5 fruit fly cellular contexts compared by ENCODE assay signal in genomic region chr3R:9428988-9429387, dm6.
TF ChIP-seq lines count a peak whose summit lies in the region.

No protein-coding gene starts in this region.

- TF ChIP-seq CTCF in whole organism, embryonic (GFP tag; optimal IDR thresholded peaks at IDR 0.05; lab: Kevin White, UChicago): no peak

TF ChIP-seq in whole organism, adult, 20 proteins besides CTCF, POLR2A, EP300 and RAD21 (continues in another document):
- TF ChIP-seq CG1620 (GFP tag; optimal IDR thresholded peaks at IDR 0.05; lab: Kevin White, UChicago) (no peak), CG12768 (GFP tag; optimal IDR thresholded peaks at IDR 0.05; lab: Kevin White, UChicago) (peak; percentile 80), cnc (optimal IDR thresholded peaks at IDR 0.05; lab: Kevin White, UChicago) (no peak), Clk (GFP tag; optimal IDR thresholded peaks at IDR 0.05; lab: Kevin White, UChicago) (peak; percentile 82), bab1 (GFP tag; optimal IDR thresholded peaks at IDR 0.05; lab: Kevin White, UChicago) (no peak), ovo (GFP tag; optimal IDR thresholded peaks at IDR 0.05; lab: Kevin White, UChicago) (no peak), CG33017 (tag; optimal IDR thresholded peaks at IDR 0.05; lab: Kevin White, UChicago) (peak; percentile 85), CG5204 (GFP tag; optimal IDR thresholded peaks at IDR 0.05; lab: Kevin White, UChicago) (no peak), CG11617 (GFP tag; optimal IDR thresholded peaks at IDR 0.05; lab: Kevin White, UChicago) (peak; percentile 43), CG14711 (tag; optimal IDR thresholded peaks at IDR 0.05; lab: Kevin White, UChicago) (peak; percentile 62), CG7045 (GFP tag; optimal IDR thresholded peaks at IDR 0.05; lab: Kevin White, UChicago) (peak; percentile 82), tj (GFP tag; optimal IDR thresholded peaks at IDR 0.05; lab: Kevin White, UChicago) (peak; percentile 27), Hr96 (GFP tag; optimal IDR thresholded peaks at IDR 0.05; lab: Kevin White, UChicago) (peak; percentile 78), Crg-1 (GFP tag; optimal IDR thresholded peaks at IDR 0.05; lab: Kevin White, UChicago) (no peak), cic (GFP tag; optimal IDR thresholded peaks at IDR 0.05; lab: Kevin White, UChicago) (peak; percentile 92), pad (GFP tag; optimal IDR thresholded peaks at IDR 0.05; lab: Kevin White, UChicago) (peak; percentile 48), Mnt (GFP tag; optimal IDR thresholded peaks at IDR 0.05; lab: Kevin White, UChicago) (peak; percentile 69), toe (GFP tag; optimal IDR thresholded peaks at IDR 0.05; lab: Kevin White, UChicago) (no peak)

TF ChIP-seq in whole organism, embryonic, 481 proteins besides CTCF, POLR2A, EP300 and RAD21 (continues in another document):
- TF ChIP-seq bsh (GFP tag; optimal IDR thresholded peaks at IDR 0.05; lab: Kevin White, UChicago) (peak in 1 of 2 experiments; percentile 65), p53 (GFP tag; optimal IDR thresholded peaks at IDR 0.05; lab: Kevin White, UChicago) (no peak), MESR4 (GFP tag; optimal IDR thresholded peaks at IDR 0.05; lab: Kevin White, UChicago) (no peak), CG2199 (GFP tag; IDR thresholded peaks at IDR 0.05; lab: Robert Waterston, UW) (no peak; the same call in 1 of the 3 replicates), Dbx (GFP tag; IDR thresholded peaks at IDR 0.05; lab: Robert Waterston, UW) (peak; percentile 85), trh (GFP tag; optimal IDR thresholded peaks at IDR 0.05; lab: Kevin White, UChicago) (no peak), ap (GFP tag; IDR thresholded peaks at IDR 0.05; lab: Robert Waterston, UW) (no peak), Abd-B (GFP tag; optimal IDR thresholded peaks at IDR 0.05; lab: Kevin White, UChicago) (no peak), row (GFP tag; IDR thresholded peaks at IDR 0.05; lab: Robert Waterston, UW) (peak; percentile 89), CG33213 (GFP tag; optimal IDR thresholded peaks at IDR 0.05; lab: Kevin White, UChicago) (peak; percentile 13), Awh (GFP tag; IDR thresholded peaks at IDR 0.05; lab: Robert Waterston, UW) (0 out of 2 replicates have a peak, but pooled peaks have one; percentile 21), CG3995 (GFP tag; optimal IDR thresholded peaks at IDR 0.05; lab: Kevin White, UChicago) (peak; percentile 53), CG16815 (GFP tag; optimal IDR thresholded peaks at IDR 0.05; lab: Kevin White, UChicago) (peak; percentile 35), CG4820 (GFP tag; optimal IDR thresholded peaks at IDR 0.05; lab: Kevin White, UChicago) (peak; percentile 16), nom (GFP tag; optimal IDR thresholded peaks at IDR 0.05; lab: Kevin White, UChicago) (peak; percentile 4), CG7372 (GFP tag; IDR thresholded peaks at IDR 0.05; lab: Robert Waterston, UW) (peak; percentile 36; the same call in 1 of the 2 replicates), CG4854 (GFP tag; optimal IDR thresholded peaks at IDR 0.05; lab: Kevin White, UChicago) (peak; percentile 36), scrt (GFP tag; optimal IDR thresholded peaks at IDR 0.05; lab: Kevin White, UChicago) (peak; percentile 63)

TF ChIP-seq in whole organism, prepupa, 60 proteins besides CTCF, POLR2A, EP300 and RAD21 (continues in another document):
- TF ChIP-seq fkh (GFP tag; optimal IDR thresholded peaks at IDR 0.05; lab: Kevin White, UChicago): peak; percentile 75
- TF ChIP-seq Ets21C (GFP tag; optimal IDR thresholded peaks at IDR 0.05; lab: Kevin White, UChicago): peak; percentile 2
- TF ChIP-seq topi (GFP tag; optimal IDR thresholded peaks at IDR 0.05; lab: Kevin White, UChicago): peak; percentile 56
- TF ChIP-seq lz (GFP tag; optimal IDR thresholded peaks at IDR 0.05; lab: Kevin White, UChicago): peak; percentile 41
- TF ChIP-seq Blimp-1 (GFP tag; optimal IDR thresholded peaks at IDR 0.05; lab: Kevin White, UChicago): peak; percentile 15
- peak; percentile 9 for TF ChIP-seq CG3919 (GFP tag; optimal IDR thresholded peaks at IDR 0.05; lab: Kevin White, UChicago)
- peak; percentile 27 for TF ChIP-seq CG34406 (GFP tag; optimal IDR thresholded peaks at IDR 0.05; lab: Kevin White, UChicago)
- peak; percentile 63 for TF ChIP-seq Smox (GFP tag; optimal IDR thresholded peaks at IDR 0.05; lab: Kevin White, UChicago)
- peak; percentile 60 for TF ChIP-seq Sox14 (GFP tag; optimal IDR thresholded peaks at IDR 0.05; lab: Kevin White, UChicago)
- TF ChIP-seq CG31627 (GFP tag; optimal IDR thresholded peaks at IDR 0.05; lab: Kevin White, UChicago): peak; percentile 60
- no peak for TF ChIP-seq CG8632 (GFP tag; optimal IDR thresholded peaks at IDR 0.05; lab: Kevin White, UChicago)
- TF ChIP-seq Hr4 (GFP tag; optimal IDR thresholded peaks at IDR 0.05; lab: Kevin White, UChicago): peak; percentile 21
- peak; percentile 90 for TF ChIP-seq Eip93F (GFP tag; optimal IDR thresholded peaks at IDR 0.05; lab: Kevin White, UChicago)
- no peak for TF ChIP-seq CG16779 (tag; optimal IDR thresholded peaks at IDR 0.05; lab: Kevin White, UChicago)
- TF ChIP-seq Lpt (GFP tag; optimal IDR thresholded peaks at IDR 0.05; lab: Kevin White, UChicago): no peak
- TF ChIP-seq svp (GFP tag; lab: Kevin White, UChicago): peak; percentile 89
- peak; percentile 61 for TF ChIP-seq Sox102F (GFP tag; optimal IDR thresholded peaks at IDR 0.05; lab: Kevin White, UChicago)
- no peak for TF ChIP-seq CG6854 (GFP tag; optimal IDR thresholded peaks at IDR 0.05; lab: Kevin White, UChicago)
- peak; percentile 71 for TF ChIP-seq Met (GFP tag; optimal IDR thresholded peaks at IDR 0.05; lab: Kevin White, UChicago)
- peak; percentile 7 for TF ChIP-seq OdsH (GFP tag; optimal IDR thresholded peaks at IDR 0.05; lab: Kevin White, UChicago)

TF ChIP-seq in whole organism, pupa, 21 proteins besides CTCF, POLR2A, EP300 and RAD21:
- no peak for TF ChIP-seq CG10348 (GFP tag; IDR thresholded peaks at IDR 0.05; lab: Robert Waterston, UW)
- TF ChIP-seq D1 (tag; optimal IDR thresholded peaks at IDR 0.05; lab: Kevin White, UChicago): no peak
- no peak for TF ChIP-seq CG12605 (GFP tag; IDR thresholded peaks at IDR 0.05; lab: Robert Waterston, UW)
- TF ChIP-seq CG32121 (GFP tag; IDR thresholded peaks at IDR 0.05; lab: Robert Waterston, UW): no peak
- no peak; the same call in 2 of the 3 replicates for TF ChIP-seq CG4496 (GFP tag; IDR thresholded peaks at IDR 0.05; lab: Robert Waterston, UW)
- TF ChIP-seq Pif1A (GFP tag; optimal IDR thresholded peaks at IDR 0.05; lab: Kevin White, UChicago): peak; percentile 17
- peak; percentile 6 for TF ChIP-seq Pif1B (GFP tag; optimal IDR thresholded peaks at IDR 0.05; lab: Kevin White, UChicago)
- no peak for TF ChIP-seq CG9948 (tag; optimal IDR thresholded peaks at IDR 0.05; lab: Kevin White, UChicago)
- TF ChIP-seq rn (GFP tag; IDR thresholded peaks at IDR 0.05; lab: Robert Waterston, UW): no peak
- TF ChIP-seq CG13204 (GFP tag; optimal IDR thresholded peaks at IDR 0.05; lab: Kevin White, UChicago): no peak
- TF ChIP-seq Ets98B (GFP tag; IDR thresholded peaks at IDR 0.05; lab: Robert Waterston, UW): peak; percentile 32; the same call in 1 of the 2 replicates
- TF ChIP-seq CG8301 (tag; optimal IDR thresholded peaks at IDR 0.05; lab: Kevin White, UChicago): no peak
- peak; percentile 54 for TF ChIP-seq Snoo (tag; optimal IDR thresholded peaks at IDR 0.05; lab: Kevin White, UChicago)
- TF ChIP-seq fd96Ca (GFP tag; IDR thresholded peaks at IDR 0.05; lab: Robert Waterston, UW): peak; percentile 37; the same call in 2 of the 3 replicates
- no peak for TF ChIP-seq CG34367 (tag; optimal IDR thresholded peaks at IDR 0.05; lab: Kevin White, UChicago)
- peak; percentile 7 for TF ChIP-seq CG14655 (GFP tag; optimal IDR thresholded peaks at IDR 0.05; lab: Kevin White, UChicago)
- peak; percentile 23 for TF ChIP-seq CG15710 (tag; optimal IDR thresholded peaks at IDR 0.05; lab: Kevin White, UChicago)
- no peak for TF ChIP-seq EcR (GFP tag; optimal IDR thresholded peaks at IDR 0.05; lab: Kevin White, UChicago)
- peak; percentile 4 for TF ChIP-seq CG8159 (tag; optimal IDR thresholded peaks at IDR 0.05; lab: Kevin White, UChicago)
- TF ChIP-seq gl (tag; optimal IDR thresholded peaks at IDR 0.05; lab: Kevin White, UChicago): no peak
- peak; percentile 4 for TF ChIP-seq CG17806 (tag; optimal IDR thresholded peaks at IDR 0.05; lab: Kevin White, UChicago)

TF ChIP-seq in whole organism, wandering third instar larva, 38 proteins besides CTCF, POLR2A, EP300 and RAD21 (continues in another document):
- no peak for TF ChIP-seq lola (GFP tag; optimal IDR thresholded peaks at IDR 0.05; lab: Kevin White, UChicago)
- TF ChIP-seq psq (GFP tag; optimal IDR thresholded peaks at IDR 0.05; lab: Kevin White, UChicago): peak; percentile 84
- TF ChIP-seq Hnf4 (GFP tag; optimal IDR thresholded peaks at IDR 0.05; lab: Kevin White, UChicago): peak; percentile 76
- TF ChIP-seq foxo (GFP tag; optimal IDR thresholded peaks at IDR 0.05; lab: Kevin White, UChicago): peak; percentile 85
- no peak for TF ChIP-seq dl (GFP tag; optimal IDR thresholded peaks at IDR 0.05; lab: Kevin White, UChicago; ENCODE audit: insufficient read depth in 1 of 2, partially characterized antibody in 2 of 2)
- no peak for TF ChIP-seq Vsx2 (GFP tag; optimal IDR thresholded peaks at IDR 0.05; lab: Kevin White, UChicago; ENCODE audit: partially characterized antibody)
- peak; percentile 70 for TF ChIP-seq HLH106 (tag; optimal IDR thresholded peaks at IDR 0.05; lab: Kevin White, UChicago)
- TF ChIP-seq Abd-B (GFP tag; optimal IDR thresholded peaks at IDR 0.05; lab: Kevin White, UChicago): no peak
- peak; percentile 92 for TF ChIP-seq ey (GFP tag; optimal IDR thresholded peaks at IDR 0.05; lab: Kevin White, UChicago)
- peak; percentile 71 for TF ChIP-seq sage (GFP tag; optimal IDR thresholded peaks at IDR 0.05; lab: Kevin White, UChicago)
- peak; percentile 58 for TF ChIP-seq Rel (GFP tag; optimal IDR thresholded peaks at IDR 0.05; lab: Kevin White, UChicago)
- peak; percentile 97 for TF ChIP-seq Rel (tag; optimal IDR thresholded peaks at IDR 0.05; lab: Kevin White, UChicago)
- TF ChIP-seq Jra (GFP tag; optimal IDR thresholded peaks at IDR 0.05; lab: Kevin White, UChicago): peak; percentile 12
- peak; percentile 57 for TF ChIP-seq CG9705 (GFP tag; optimal IDR thresholded peaks at IDR 0.05; lab: Kevin White, UChicago)
- TF ChIP-seq br (GFP tag; optimal IDR thresholded peaks at IDR 0.05; lab: Kevin White, UChicago): peak; percentile 85
- TF ChIP-seq N (GFP tag; optimal IDR thresholded peaks at IDR 0.05; lab: Kevin White, UChicago): no peak
- peak; percentile 91 for TF ChIP-seq rgr (GFP tag; optimal IDR thresholded peaks at IDR 0.05; lab: Kevin White, UChicago)
- TF ChIP-seq h (GFP tag; optimal IDR thresholded peaks at IDR 0.05; lab: Kevin White, UChicago): peak; percentile 89
- TF ChIP-seq sv (GFP tag; optimal IDR thresholded peaks at IDR 0.05; lab: Kevin White, UChicago): peak; percentile 42
- TF ChIP-seq woc (GFP tag; optimal IDR thresholded peaks at IDR 0.05; lab: Kevin White, UChicago): peak; percentile 77
- TF ChIP-seq OdsH (GFP tag; optimal IDR thresholded peaks at IDR 0.05; lab: Kevin White, UChicago): peak; percentile 90
- TF ChIP-seq dmrt93B (GFP tag; optimal IDR thresholded peaks at IDR 0.05; lab: Kevin White, UChicago): peak; percentile 46
- TF ChIP-seq Mio (GFP tag; optimal IDR thresholded peaks at IDR 0.05; lab: Kevin White, UChicago): peak; percentile 55
- peak; percentile 66 for TF ChIP-seq tai (GFP tag; optimal IDR thresholded peaks at IDR 0.05; lab: Kevin White, UChicago)
